Worm (Caenorhabditis elegans): ENCODE data around the gene mog-3.
A peak's percentile ranks its signal among the peaks of the same experiment; 100 is the strongest.

The mog-3 gene

ce11 chrIII:5294867-5295266 lies 13.5 kb upstream of the mog-3 start (continued):
- no peak for TF ChIP-seq jun-1 (tag; optimal IDR thresholded peaks at IDR 0.05)
- TF ChIP-seq ZK337.2 (GFP tag; IDR thresholded peaks at IDR 0.05): peak; percentile 86
- peak; percentile 35 for TF ChIP-seq F49E8.2 (tag; optimal IDR thresholded peaks at IDR 0.05; ENCODE audit: borderline replicate concordance)

- TF ChIP-seq nhr-76 (tag; optimal IDR thresholded peaks at IDR 0.05): no peak
- no peak for TF ChIP-seq lin-39 (tag; optimal IDR thresholded peaks at IDR 0.05)
- TF ChIP-seq zip-2 (tag; optimal IDR thresholded peaks at IDR 0.05): no peak
- TF ChIP-seq set-16 (GFP tag; IDR thresholded peaks at IDR 0.05): no peak
- TF ChIP-seq nhr-48 (tag; optimal IDR thresholded peaks at IDR 0.05): no peak
- TF ChIP-seq ztf-7 (tag; optimal IDR thresholded peaks at IDR 0.05): no peak
- no peak for TF ChIP-seq hlh-30 (tag; optimal IDR thresholded peaks at IDR 0.05; ENCODE audit: insufficient read depth)
- no peak for TF ChIP-seq Y48G9A.11 (GFP tag; IDR thresholded peaks at IDR 0.05)
- TF ChIP-seq lim-7 (GFP tag; IDR thresholded peaks at IDR 0.05): no peak
- TF ChIP-seq unc-62 (GFP tag; optimal IDR thresholded peaks at IDR 0.05 in 1 of 2): no peak
- TF ChIP-seq unc-62 (tag; optimal IDR thresholded peaks at IDR 0.05): no peak
- TF ChIP-seq hlh-11 (tag; optimal IDR thresholded peaks at IDR 0.05): no peak
- no peak for TF ChIP-seq ceh-20 (GFP tag; IDR thresholded peaks at IDR 0.05)
- TF ChIP-seq nhr-11 (tag; optimal IDR thresholded peaks at IDR 0.05): no peak
- no peak for TF ChIP-seq ama-1 (optimal IDR thresholded peaks at IDR 0.05)
- no peak for TF ChIP-seq nhr-6 (tag; optimal IDR thresholded peaks at IDR 0.05)
- TF ChIP-seq php-3 (GFP tag; IDR thresholded peaks at IDR 0.05): no peak
Observed at ce11 chrIII:5301786-5302268, 6.6 kb upstream of the mog-3 start, which contains the start of the genes T15B12.2 and F52C9.5. Gene T15B12.2, minus strand, starts transcription at chrIII:5301886. Gene F52C9.5, plus strand, starts transcription at chrIII:5302218.

- TF ChIP-seq mdt-29 (GFP tag; IDR thresholded peaks at IDR 0.05): no peak
- peak in 1 of 2 experiments; percentile 98 for TF ChIP-seq unc-62 (GFP tag; optimal IDR thresholded peaks at IDR 0.05 in 1 of 2)
- TF ChIP-seq unc-62 (tag; optimal IDR thresholded peaks at IDR 0.05): no peak
Observed at ce11 chrIII:5304044-5304443, 4.4 kb upstream of the mog-3 start.

- TF ChIP-seq Y105C5A.15 (GFP tag; IDR thresholded peaks at IDR 0.05): peak; percentile 91
- peak; percentile 95 for TF ChIP-seq ctbp-1 (GFP tag; IDR thresholded peaks at IDR 0.05)
- no peak for TF ChIP-seq ceh-82 (tag; optimal IDR thresholded peaks at IDR 0.05)
- TF ChIP-seq nhr-111 (GFP tag; optimal IDR thresholded peaks at IDR 0.05): peak; percentile 68
- peak; percentile 93 for TF ChIP-seq daf-19 (GFP tag; conservative IDR thresholded peaks at IDR 0.05)
- TF ChIP-seq Y5F2A.4 (GFP tag; optimal IDR thresholded peaks at IDR 0.05): peak; percentile 79
- TF ChIP-seq aha-1 (tag): peak; percentile 37
- TF ChIP-seq ztf-7 (tag; optimal IDR thresholded peaks at IDR 0.05): peak; percentile 63
- no peak for TF ChIP-seq set-16 (GFP tag; IDR thresholded peaks at IDR 0.05)
- TF ChIP-seq tra-1 (GFP tag; IDR thresholded peaks at IDR 0.05): peak; percentile 83
- no peak for TF ChIP-seq ama-1 (optimal IDR thresholded peaks at IDR 0.05)
- peak; percentile 83 for TF ChIP-seq duxl-1 (tag; optimal IDR thresholded peaks at IDR 0.05; ENCODE audit: poor library complexity)
- TF ChIP-seq lin-1 (GFP tag; IDR thresholded peaks at IDR 0.05): peak; percentile 84
- TF ChIP-seq rbr-2 (tag; optimal IDR thresholded peaks at IDR 0.05): peak; percentile 69
- peak; percentile 75 for TF ChIP-seq nhr-42 (GFP tag; IDR thresholded peaks at IDR 0.05)
- peak; percentile 89 for TF ChIP-seq vab-7 (GFP tag; IDR thresholded peaks at IDR 0.05)
- no peak for TF ChIP-seq fos-1 (tag; optimal IDR thresholded peaks at IDR 0.05)
- TF ChIP-seq hif-1 (tag; optimal IDR thresholded peaks at IDR 0.05): peak; percentile 15 to 62
- TF ChIP-seq nhr-11 (tag; optimal IDR thresholded peaks at IDR 0.05): peak; percentile 20
- TF ChIP-seq pqm-1 (tag; optimal IDR thresholded peaks at IDR 0.05): no peak
- TF ChIP-seq ZK546.5 (tag; optimal IDR thresholded peaks at IDR 0.05): no peak
- peak; percentile 77 for TF ChIP-seq dmd-9 (GFP tag; IDR thresholded peaks at IDR 0.05)
- TF ChIP-seq ceh-44 (GFP tag; IDR thresholded peaks at IDR 0.05): peak; percentile 78
- TF ChIP-seq Y48G9A.11 (GFP tag; IDR thresholded peaks at IDR 0.05): peak; percentile 90
- peak; percentile 75 for TF ChIP-seq mxl-3 (GFP tag; optimal IDR thresholded peaks at IDR 0.05)
- peak; percentile 94 for TF ChIP-seq pha-4 (GFP tag; IDR thresholded peaks at IDR 0.05)
- TF ChIP-seq pha-4 (tag; optimal IDR thresholded peaks at IDR 0.05): peak; percentile 38
- peak; percentile 85; the same call in 1 of the 2 replicates for TF ChIP-seq zip-11 (GFP tag; IDR thresholded peaks at IDR 0.05)
- TF ChIP-seq hlh-30 (tag; optimal IDR thresholded peaks at IDR 0.05; ENCODE audit: insufficient read depth): peak; percentile 49
- peak; percentile 91 for TF ChIP-seq D1046.2 (GFP tag; IDR thresholded peaks at IDR 0.05)
- peak; percentile 57 to 83 for TF ChIP-seq daf-16 (GFP tag; optimal IDR thresholded peaks at IDR 0.05)
- peak; percentile 83 for TF ChIP-seq daf-16 (tag; optimal IDR thresholded peaks at IDR 0.05)
Observed at ce11 chrIII:5305725-5306124, 2.7 kb upstream of the mog-3 start.
